Worm (Caenorhabditis elegans) whole organism, L3 larva: ENCODE data around the gene gly-4.

ENCODE experiments used
- R02D3.7 ChIP-seq: fragments of 150-350 bp; optimal IDR thresholded peaks from 2 replicates; lab custom pipeline; 2014; ENCODE audit warnings: missing biosample characterization, missing genetic modification characterization
- ZK546.5 ChIP-seq: sonication (generic microtip); optimal IDR thresholded peaks from 2 replicates; lab custom pipeline; 2017; ENCODE audit warnings: missing biosample characterization, missing genetic modification characterization
- aly-2 ChIP-seq: fragments of 150-350 bp; optimal IDR thresholded peaks from 2 replicates; lab custom pipeline; 2014; ENCODE audit warnings: missing biosample characterization, missing genetic modification characterization
- ama-1 ChIP-seq: fragments of 150-350 bp; optimal IDR thresholded peaks from 2 replicates; lab custom pipeline; 2018
- ceh-28 ChIP-seq: fragments of 150-350 bp; optimal IDR thresholded peaks from 2 replicates; lab custom pipeline; 2014; ENCODE audit warnings: missing biosample characterization, missing genetic modification reagents, missing genetic modification characterization
- ceh-82 ChIP-seq: fragments of 150-350 bp; optimal IDR thresholded peaks from 2 replicates; lab custom pipeline; 2014; ENCODE audit warnings: missing biosample characterization, missing genetic modification characterization
- daf-12 ChIP-seq: fragments of 150-350 bp; optimal IDR thresholded peaks from 2 replicates; lab custom pipeline; 2014; ENCODE audit warnings: missing biosample characterization, missing genetic modification reagents, missing genetic modification characterization
- egl-5 ChIP-seq: fragments of 150-350 bp; optimal IDR thresholded peaks from 2 replicates; lab custom pipeline; 2017; ENCODE audit warnings: missing biosample characterization, missing genetic modification reagents, missing genetic modification characterization, inconsistent platforms
- elt-2 ChIP-seq: sonication (generic microtip); optimal IDR thresholded peaks from 2 replicates; lab custom pipeline; 2016; ENCODE audit warnings: missing genetic modification reagents, mild to moderate bottlenecking, missing genetic modification characterization, missing compliant biosample characterization
- elt-3 ChIP-seq, 3 experiments: fragments of 150-350 bp in 1 of 3; sonication (generic microtip) in 2 of 3; optimal IDR thresholded peaks; 2 replicates in 2 of 3; 4 replicates in 1 of 3; lab custom pipeline; 2014 to 2017; ENCODE audit warnings: missing biosample characterization in 3 of 3, missing genetic modification characterization in 3 of 3
- fkh-10 ChIP-seq: sonication (generic microtip); optimal IDR thresholded peaks from 2 replicates; lab custom pipeline; 2017; ENCODE audit warnings: missing biosample characterization, missing genetic modification reagents, missing genetic modification characterization
- fkh-2 ChIP-seq: fragments of 150-350 bp; optimal IDR thresholded peaks from 2 replicates; lab custom pipeline; 2014; ENCODE audit warnings: missing biosample characterization, missing genetic modification reagents, missing genetic modification characterization
- fos-1 ChIP-seq: fragments of 150-350 bp; optimal IDR thresholded peaks from 2 replicates; lab custom pipeline; 2014; ENCODE audit warnings: missing biosample characterization, missing genetic modification characterization
- hmg-11 ChIP-seq: sonication (generic microtip); optimal IDR thresholded peaks from 2 replicates; lab custom pipeline; 2016; ENCODE audit warnings: missing genetic modification characterization, missing compliant biosample characterization
- jun-1 ChIP-seq: fragments of 150-350 bp; optimal IDR thresholded peaks from 2 replicates; lab custom pipeline; 2014; ENCODE audit warnings: missing biosample characterization, missing genetic modification reagents, missing genetic modification characterization
- lin-39 ChIP-seq: fragments of 150-350 bp; optimal IDR thresholded peaks from 2 replicates; lab custom pipeline; 2018; ENCODE audit warnings: missing biosample characterization, missing genetic modification reagents, missing genetic modification characterization
- lsy-12 ChIP-seq: sonication (generic microtip); optimal IDR thresholded peaks from 2 replicates; lab custom pipeline; 2016; ENCODE audit warnings: mild to moderate bottlenecking, missing genetic modification characterization, missing compliant biosample characterization
- mml-1 ChIP-seq: fragments of 150-350 bp; sonication (generic microtip); optimal IDR thresholded peaks from 3 replicates; lab custom pipeline; 2014; ENCODE audit warnings: missing biosample characterization, missing genetic modification characterization
- nhr-12 ChIP-seq: fragments of 150-350 bp; optimal IDR thresholded peaks from 2 replicates; lab custom pipeline; 2014; ENCODE audit warnings: missing biosample characterization, missing genetic modification characterization
- nhr-23 ChIP-seq: fragments of 150-350 bp; optimal IDR thresholded peaks from 2 replicates; lab custom pipeline; 2014; ENCODE audit warnings: missing biosample characterization, missing genetic modification reagents, missing genetic modification characterization
- nhr-25 ChIP-seq: sonication (generic microtip); optimal IDR thresholded peaks from 2 replicates; lab custom pipeline; 2017; ENCODE audit warnings: missing biosample characterization, missing genetic modification characterization
- nhr-67 ChIP-seq: fragments of 150-350 bp; optimal IDR thresholded peaks from 2 replicates; lab custom pipeline; 2014; ENCODE audit warnings: missing biosample characterization, missing genetic modification characterization
- nhr-76 ChIP-seq: fragments of 150-350 bp; sonication (generic microtip); optimal IDR thresholded peaks from 5 replicates; lab custom pipeline; 2014; ENCODE audit warnings: missing biosample characterization, missing genetic modification characterization
- nhr-77 ChIP-seq: fragments of 150-350 bp; optimal IDR thresholded peaks from 2 replicates; lab custom pipeline; 2014; ENCODE audit warnings: missing biosample characterization, missing genetic modification characterization
- pha-4 ChIP-seq: fragments of 150-350 bp; optimal IDR thresholded peaks from 2 replicates; lab custom pipeline; 2014; ENCODE audit warnings: missing biosample characterization, missing genetic modification reagents, missing genetic modification characterization
- pqm-1 ChIP-seq: fragments of 150-350 bp; optimal IDR thresholded peaks from 2 replicates; lab custom pipeline; 2017; ENCODE audit warnings: missing biosample characterization, missing genetic modification characterization, inconsistent platforms
- skn-1 ChIP-seq: fragments of 150-350 bp; optimal IDR thresholded peaks from 2 replicates; lab custom pipeline; 2014; ENCODE audit warnings: missing biosample characterization, missing genetic modification characterization
- tbx-2 ChIP-seq: sonication (generic microtip); optimal IDR thresholded peaks from 2 replicates; lab custom pipeline; 2016; ENCODE audit warnings: mild to moderate bottlenecking, missing genetic modification characterization, missing compliant biosample characterization
- unc-39 ChIP-seq: sonication (generic microtip); optimal IDR thresholded peaks from 4 replicates; lab custom pipeline; 2017; ENCODE audit warnings: missing biosample characterization, missing genetic modification characterization
- zag-1 ChIP-seq: fragments of 150-350 bp; optimal IDR thresholded peaks from 2 replicates; lab custom pipeline; 2014; ENCODE audit warnings: missing biosample characterization, missing genetic modification characterization
- ztf-11 ChIP-seq: fragments of 150-350 bp; optimal IDR thresholded peaks from 2 replicates; lab custom pipeline; 2014; ENCODE audit warnings: missing biosample characterization, missing genetic modification characterization
- ztf-4 ChIP-seq: fragments of 150-350 bp; optimal IDR thresholded peaks from 2 replicates; lab custom pipeline; 2014; ENCODE audit warnings: missing biosample characterization, missing genetic modification characterization

Gene gly-4

DNA sequence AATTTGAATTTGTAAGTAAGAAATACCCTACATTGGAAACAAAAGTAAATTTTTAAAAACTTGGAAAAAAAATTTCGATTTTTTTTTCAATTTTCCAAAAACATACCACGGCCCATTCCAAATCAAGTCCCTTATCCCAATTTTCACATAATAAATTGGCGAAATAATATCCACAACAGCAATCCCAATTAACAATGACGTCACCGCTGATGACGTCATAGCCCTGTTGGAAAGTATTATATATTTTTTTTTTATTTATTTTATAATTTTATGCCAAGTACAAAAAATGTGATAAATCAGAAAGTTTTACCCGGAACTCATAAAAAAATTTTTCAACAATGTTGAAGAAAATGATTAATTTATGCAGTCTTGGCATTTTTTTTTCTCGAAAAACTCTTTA, 41.5 kb downstream of the gly-4 start:
- TF ChIP-seq nhr-77 (tag; lab: Kevin White, UChicago) (no peak), ceh-82 (tag; lab: Kevin White, UChicago) (no peak), fkh-2 (tag; lab: Kevin White, UChicago) (no peak), lin-39 (tag; lab: Kevin White, UChicago) (no peak), jun-1 (tag; lab: Kevin White, UChicago) (no peak), ztf-11 (no peak), nhr-23 (tag; lab: Kevin White, UChicago) (no peak), pha-4 (tag; lab: Kevin White, UChicago) (no peak), skn-1 (no peak), nhr-67 (no peak), pqm-1 (tag; lab: Kevin White, UChicago) (no peak), nhr-76 (tag; lab: Kevin White, UChicago) (no peak), elt-2 (tag; lab: Kevin White, UChicago) (no peak), egl-5 (tag; lab: Kevin White, UChicago) (no peak), zag-1 (tag; lab: Kevin White, UChicago) (no peak)
- TF ChIP-seq, all 47 proteins: peak for 0

DNA sequence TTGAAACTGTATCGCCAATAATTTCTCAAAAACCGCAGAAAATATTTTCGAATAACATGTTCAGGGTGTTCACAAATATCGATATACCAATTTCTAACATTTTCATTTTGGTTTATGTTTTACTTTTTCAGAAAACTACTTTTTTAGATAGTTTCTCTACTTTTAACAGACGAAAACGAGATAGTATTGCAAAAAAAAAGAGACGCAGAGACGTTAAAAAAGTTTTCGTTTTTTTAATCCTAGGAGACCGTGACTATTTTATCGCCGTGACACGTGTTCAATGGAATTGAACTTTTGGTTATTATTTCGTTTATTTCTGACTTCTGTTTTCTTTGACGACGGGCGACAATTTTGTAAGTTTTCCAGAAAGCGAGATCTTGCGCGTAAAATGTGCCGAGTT, 47.1 kb downstream of the gly-4 start, which contains the start of gene Y116F11B.7:
Gene Y116F11B.7 (plus strand): TSS at position 301 of the 400 bp plus-strand sequence.
- TF ChIP-seq tbx-2 (tag; lab: Kevin White, UChicago): no peak
- no peak for TF ChIP-seq elt-3 (tag; optimal IDR thresholded peaks at IDR 0.05; lab: Kevin White, UChicago)
- TF ChIP-seq ZK546.5 (tag; lab: Kevin White, UChicago): no peak
- no peak for TF ChIP-seq fkh-10 (GFP tag; lab: Kevin White, UChicago)
- TF ChIP-seq fos-1 (tag; lab: Kevin White, UChicago): no peak
- TF ChIP-seq mml-1: no peak
- TF ChIP-seq elt-2 (tag; lab: Kevin White, UChicago): no peak
- no peak for TF ChIP-seq ztf-11

DNA sequence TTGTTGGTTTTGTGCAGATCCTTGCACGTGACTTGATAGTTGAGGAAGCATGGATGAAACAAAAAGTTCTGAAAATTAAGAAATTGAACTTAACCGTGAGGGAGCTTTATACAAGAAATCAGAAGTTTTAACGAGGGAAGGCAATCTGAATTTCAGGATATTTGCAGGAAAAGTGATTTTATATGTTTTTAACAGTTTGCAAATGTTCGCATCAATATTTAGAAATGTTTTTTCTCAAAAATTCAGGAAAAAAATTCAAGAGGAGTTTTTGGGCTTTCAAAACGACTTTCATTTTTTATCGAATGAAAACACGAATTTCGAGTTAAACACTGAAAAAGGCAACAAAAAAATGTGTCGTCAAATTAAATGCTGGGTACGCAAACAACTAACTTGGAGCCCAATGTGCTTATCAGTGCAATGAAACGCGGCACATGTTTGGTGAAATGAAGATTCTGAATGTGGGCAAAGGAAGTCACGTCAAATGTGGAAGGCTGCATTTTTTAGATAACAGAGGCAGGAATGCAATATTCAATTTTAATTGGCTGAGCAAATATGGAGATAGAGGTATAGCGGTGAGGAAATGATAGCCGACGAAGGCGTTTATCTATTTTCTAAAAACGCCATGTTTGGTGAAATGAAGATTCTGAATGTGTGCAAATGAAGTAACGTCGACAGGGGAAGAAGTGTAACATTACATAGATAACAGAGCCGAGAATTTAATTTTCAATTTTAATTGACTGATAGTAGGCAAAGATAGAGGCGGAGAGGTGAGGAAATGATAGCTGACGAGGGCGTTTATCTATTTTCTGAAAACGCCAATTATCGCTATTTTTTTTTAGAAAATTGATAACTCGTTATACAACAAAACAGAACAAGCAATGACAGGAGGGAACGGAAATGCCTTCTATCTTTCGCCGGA, 49.0 kb downstream of the gly-4 start, which contains the start of gene Y116F11B.6:
Gene Y116F11B.6 (minus strand): TSS at position 51 of the 919 bp plus-strand sequence.
- no peak for TF ChIP-seq fkh-10 (GFP tag; lab: Kevin White, UChicago)
- peak; percentile 98 for TF ChIP-seq elt-2 (tag; lab: Kevin White, UChicago)
- TF ChIP-seq, all 47 proteins: peak for 1

DNA sequence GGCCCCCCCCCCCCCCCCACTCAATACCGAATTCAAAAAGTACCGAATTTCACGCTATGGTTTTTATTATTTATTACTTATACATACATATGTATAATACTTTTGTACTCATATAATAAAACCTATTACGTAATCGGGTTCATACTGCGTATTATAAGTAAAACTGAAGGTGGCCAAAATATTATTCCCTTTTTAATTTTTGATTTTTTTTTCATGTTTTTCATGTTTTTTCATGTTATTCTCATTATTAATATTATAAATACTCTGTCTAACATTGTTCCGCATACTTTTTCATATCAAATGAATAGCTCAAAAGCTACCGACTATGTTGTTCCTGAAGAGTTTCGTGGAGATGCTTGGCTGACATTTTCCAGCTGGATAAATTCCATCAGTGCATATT, 59.0 kb downstream of the gly-4 start, which contains the start of gene srw-38:
Gene srw-38 (plus strand): TSS at position 301 of the 400 bp plus-strand sequence.
- TF ChIP-seq nhr-12 (tag; lab: Kevin White, UChicago): no peak
- TF ChIP-seq daf-12: no peak
- TF ChIP-seq fkh-2 (tag; lab: Kevin White, UChicago): no peak
- TF ChIP-seq jun-1 (tag; lab: Kevin White, UChicago): no peak
- TF ChIP-seq ZK546.5 (tag; lab: Kevin White, UChicago): no peak
- no peak for TF ChIP-seq skn-1
- TF ChIP-seq pha-4 (tag; lab: Kevin White, UChicago): no peak
- TF ChIP-seq egl-5 (tag; lab: Kevin White, UChicago): no peak
- TF ChIP-seq ama-1 (lab: Kevin White, UChicago): no peak
- no peak for TF ChIP-seq ceh-28 (tag; lab: Kevin White, UChicago)

DNA sequence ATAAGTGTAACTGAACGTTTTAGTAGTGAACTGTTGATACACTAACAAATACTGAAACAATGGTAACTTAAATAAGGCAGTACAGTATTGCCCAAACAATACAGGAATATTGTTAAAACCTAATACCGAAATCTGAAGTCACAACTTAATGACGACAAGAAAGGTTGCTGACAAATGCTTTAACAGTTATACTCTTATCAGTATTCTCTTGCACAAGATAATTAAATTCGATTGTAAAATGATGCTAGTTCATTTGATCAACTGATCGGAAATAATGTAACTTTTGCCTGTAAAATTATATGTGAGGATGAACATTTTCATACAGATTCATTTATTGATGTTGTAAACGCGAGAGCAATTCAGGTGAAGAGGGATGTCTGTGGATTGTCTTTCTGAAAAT, 63.6 kb downstream of the gly-4 start:
- TF ChIP-seq lsy-12 (tag; lab: Kevin White, UChicago) (no peak), pqm-1 (tag; lab: Kevin White, UChicago) (peak; percentile 5), lin-39 (tag; lab: Kevin White, UChicago) (no peak), R02D3.7 (tag; lab: Kevin White, UChicago) (no peak), nhr-25 (tag; lab: Kevin White, UChicago) (no peak), elt-2 (tag; lab: Kevin White, UChicago) (peak; percentile 47), hmg-11 (no peak), ZK546.5 (tag; lab: Kevin White, UChicago) (no peak), elt-3 (tag; optimal IDR thresholded peaks at IDR 0.05; lab: Kevin White, UChicago) (no peak), nhr-23 (tag; lab: Kevin White, UChicago) (no peak), aly-2 (no peak), ceh-82 (tag; lab: Kevin White, UChicago) (no peak), unc-39 (no peak), fkh-2 (tag; lab: Kevin White, UChicago) (no peak), ztf-4 (tag; lab: Kevin White, UChicago) (no peak), tbx-2 (tag; lab: Kevin White, UChicago) (no peak), daf-12 (no peak)
